Worm (Caenorhabditis elegans) whole organism, mixed stage, embryonic: Measurements from ENCODE around the gene R02F2.8.

ENCODE experiments used
- M03D4.4 ChIP-seq: sonication (generic microtip); optimal IDR thresholded peaks from 2 replicates; lab custom pipeline; 2017; ENCODE audit warnings: mild to moderate bottlenecking, missing genetic modification characterization, missing compliant biosample characterization
- blmp-1 ChIP-seq: fragments of 150-350 bp; optimal IDR thresholded peaks from 2 replicates; lab custom pipeline; 2014; ENCODE audit warnings: missing biosample characterization, missing genetic modification characterization
- ceh-39 ChIP-seq: fragments of 150-350 bp; optimal IDR thresholded peaks from 2 replicates; lab custom pipeline; 2014; ENCODE audit warnings: missing biosample characterization, missing genetic modification characterization
- ceh-43 ChIP-seq: fragments of 200-800 bp; sonication (Bioruptor generic); optimal IDR thresholded peaks from 2 replicates; lab custom pipeline; 2018; ENCODE audit warnings: mild to moderate bottlenecking, missing genetic modification characterization, moderate library complexity, missing compliant biosample characterization
- ces-1 ChIP-seq: fragments of 150-350 bp; optimal IDR thresholded peaks from 2 replicates; lab custom pipeline; 2014; ENCODE audit warnings: missing biosample characterization, missing genetic modification reagents, missing genetic modification characterization
- cnd-1 ChIP-seq: fragments of 200-800 bp; sonication (Bioruptor generic); optimal IDR thresholded peaks from 2 replicates; lab custom pipeline; 2018; ENCODE audit warnings: mild to moderate bottlenecking, missing genetic modification characterization, missing compliant biosample characterization
- drap-1 ChIP-seq: fragments of 200-800 bp; sonication (Bioruptor generic); optimal IDR thresholded peaks from 3 replicates; lab custom pipeline; 2018; ENCODE audit warnings: mild to moderate bottlenecking, missing genetic modification characterization, missing compliant biosample characterization
- flh-1 ChIP-seq: fragments of 200-800 bp; sonication (Bioruptor generic); optimal IDR thresholded peaks from 2 replicates; lab custom pipeline; 2018; ENCODE audit warnings: mild to moderate bottlenecking, missing genetic modification characterization, moderate library complexity, missing compliant biosample characterization
- ham-2 ChIP-seq: fragments of 200-800 bp; sonication (Bioruptor generic); optimal IDR thresholded peaks from 2 replicates; lab custom pipeline; 2018; ENCODE audit warnings: mild to moderate bottlenecking, missing genetic modification characterization, missing compliant biosample characterization
- hlh-1 ChIP-seq: fragments of 150-350 bp; optimal IDR thresholded peaks from 2 replicates; lab custom pipeline; 2014; ENCODE audit warnings: missing biosample characterization, missing genetic modification reagents, missing genetic modification characterization
- lin-13 ChIP-seq: fragments of 150-350 bp; optimal IDR thresholded peaks from 2 replicates; lab custom pipeline; 2014; ENCODE audit warnings: missing biosample characterization, missing genetic modification characterization
- lin-32 ChIP-seq: fragments of 200-800 bp; sonication (Bioruptor generic); optimal IDR thresholded peaks from 2 replicates; lab custom pipeline; 2018; ENCODE audit warnings: mild to moderate bottlenecking, missing genetic modification characterization, missing compliant biosample characterization
- lsy-2 ChIP-seq: fragments of 150-350 bp; optimal IDR thresholded peaks from 2 replicates; lab custom pipeline; 2014; ENCODE audit warnings: missing biosample characterization, missing genetic modification characterization
- mep-1 ChIP-seq: fragments of 150-350 bp; optimal IDR thresholded peaks from 2 replicates; lab custom pipeline; 2017; ENCODE audit warnings: missing biosample characterization, missing genetic modification reagents, missing genetic modification characterization, inconsistent platforms
- nhr-2 ChIP-seq: fragments of 150-350 bp; optimal IDR thresholded peaks from 2 replicates; lab custom pipeline; 2014; ENCODE audit warnings: missing biosample characterization, missing genetic modification characterization
- nhr-237 ChIP-seq: fragments of 150-350 bp; optimal IDR thresholded peaks from 2 replicates; lab custom pipeline; 2014; ENCODE audit warnings: missing biosample characterization, missing genetic modification characterization
- nhr-28 ChIP-seq: fragments of 150-350 bp; optimal IDR thresholded peaks from 2 replicates; lab custom pipeline; 2014; ENCODE audit warnings: missing biosample characterization, missing genetic modification characterization
- nhr-76 ChIP-seq: sonication (generic microtip); optimal IDR thresholded peaks from 2 replicates; lab custom pipeline; 2017; ENCODE audit warnings: missing biosample characterization, missing genetic modification characterization
- sem-2 ChIP-seq: fragments of 200-800 bp; sonication (Bioruptor generic); optimal IDR thresholded peaks from 2 replicates; lab custom pipeline; 2018; ENCODE audit warnings: mild to moderate bottlenecking, missing genetic modification characterization, missing compliant biosample characterization
- snpc-4 ChIP-seq: fragments of 150-350 bp; optimal IDR thresholded peaks from 2 replicates; lab custom pipeline; 2014; ENCODE audit warnings: missing biosample characterization, missing genetic modification characterization
- unc-120 ChIP-seq: sonication (generic microtip); optimal IDR thresholded peaks from 2 replicates; lab custom pipeline; 2017; ENCODE audit warnings: missing genetic modification characterization, missing compliant biosample characterization; ENCODE audit not compliant: poor library complexity, severe bottlenecking
- unc-39 ChIP-seq: fragments of 150-350 bp; optimal IDR thresholded peaks from 2 replicates; lab custom pipeline; 2014; ENCODE audit warnings: missing biosample characterization, missing genetic modification characterization
- unc-62 ChIP-seq: fragments of 150-350 bp; optimal IDR thresholded peaks from 2 replicates; lab custom pipeline; 2014; ENCODE audit warnings: missing biosample characterization, missing genetic modification reagents, missing genetic modification characterization
- zip-8 ChIP-seq: fragments of 150-350 bp; optimal IDR thresholded peaks from 2 replicates; lab custom pipeline; 2014; ENCODE audit warnings: missing biosample characterization, missing genetic modification characterization
- ztf-11 ChIP-seq: fragments of 150-350 bp; optimal IDR thresholded peaks from 2 replicates; lab custom pipeline; 2014; ENCODE audit warnings: missing biosample characterization, missing genetic modification characterization

R02F2.8 gene

DNA sequence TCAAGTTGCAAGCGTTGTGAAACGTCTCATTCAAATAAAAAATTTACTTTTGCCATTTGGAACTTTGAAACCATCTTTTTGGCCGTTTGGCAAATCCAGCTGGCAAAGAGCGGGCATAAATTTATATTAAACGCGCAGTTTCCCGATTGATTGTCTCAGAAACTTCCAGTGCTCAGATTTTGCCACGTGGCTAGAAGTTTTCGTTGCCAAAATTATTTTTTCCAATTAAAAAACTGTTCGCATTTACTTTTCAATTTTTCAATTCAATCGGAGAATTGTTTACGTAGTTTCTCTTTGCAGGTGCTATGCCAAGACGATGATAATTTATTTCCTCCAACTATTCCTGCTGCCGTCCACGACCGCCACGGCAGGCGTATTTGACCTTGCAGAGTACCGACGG lies 41.8 kb downstream of the R02F2.8 start, which contains the start of gene F48E8.4:
F48E8.4 (plus strand) TSS at position 301 of the 400 bp plus-strand sequence.
- TF ChIP-seq unc-39 (no peak), lin-32 (no peak), flh-1 (GFP tag; lab: Kevin White, UChicago) (no peak), snpc-4 (tag; lab: Kevin White, UChicago) (no peak), blmp-1 (tag; lab: Kevin White, UChicago) (no peak), zip-8 (tag; lab: Kevin White, UChicago) (no peak), drap-1 (GFP tag; lab: Kevin White, UChicago) (no peak), ztf-11 (tag; lab: Kevin White, UChicago) (no peak), cnd-1 (no peak), nhr-76 (tag; lab: Kevin White, UChicago) (no peak), unc-120 (tag; lab: Kevin White, UChicago) (no peak), nhr-28 (no peak)
- TF ChIP-seq, all 35 proteins: peak for 0

DNA sequence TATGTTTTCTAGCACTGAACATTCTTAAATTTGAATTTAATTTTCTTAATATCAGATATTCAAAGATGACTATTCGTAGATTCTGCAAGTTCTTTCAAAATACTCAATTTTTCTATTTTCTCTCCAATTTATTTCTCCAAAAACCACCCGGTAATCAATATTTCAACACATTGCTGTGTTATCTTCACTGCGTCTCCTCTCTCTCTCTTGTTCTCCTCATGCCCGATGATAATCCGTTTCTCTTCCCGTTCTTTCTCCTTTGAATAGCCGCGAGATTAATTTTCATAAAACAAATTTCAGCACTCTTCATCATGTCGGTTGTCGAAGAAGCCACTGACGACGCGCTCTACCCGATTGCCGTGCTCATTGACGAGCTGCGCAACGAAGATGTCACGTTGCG lies 44.6 kb downstream of the R02F2.8 start, which contains the start of gene paa-1:
paa-1 (plus strand) TSS at position 301 of the 400 bp plus-strand sequence.
- no peak for TF ChIP-seq lsy-2 (tag; lab: Kevin White, UChicago)
- TF ChIP-seq unc-39: no peak
- TF ChIP-seq ceh-43 (GFP tag; lab: Kevin White, UChicago): no peak
- TF ChIP-seq nhr-2 (tag; lab: Kevin White, UChicago): no peak
- no peak for TF ChIP-seq unc-120 (tag; lab: Kevin White, UChicago)
- no peak for TF ChIP-seq lin-32
- TF ChIP-seq ces-1: no peak
- TF ChIP-seq flh-1 (GFP tag; lab: Kevin White, UChicago): no peak
- no peak for TF ChIP-seq lin-13
- TF ChIP-seq mep-1: no peak
- TF ChIP-seq drap-1 (GFP tag; lab: Kevin White, UChicago): no peak
- no peak for TF ChIP-seq M03D4.4 (tag; lab: Kevin White, UChicago)
- TF ChIP-seq ham-2 (GFP tag; lab: Kevin White, UChicago): no peak
- no peak for TF ChIP-seq ceh-39

DNA sequence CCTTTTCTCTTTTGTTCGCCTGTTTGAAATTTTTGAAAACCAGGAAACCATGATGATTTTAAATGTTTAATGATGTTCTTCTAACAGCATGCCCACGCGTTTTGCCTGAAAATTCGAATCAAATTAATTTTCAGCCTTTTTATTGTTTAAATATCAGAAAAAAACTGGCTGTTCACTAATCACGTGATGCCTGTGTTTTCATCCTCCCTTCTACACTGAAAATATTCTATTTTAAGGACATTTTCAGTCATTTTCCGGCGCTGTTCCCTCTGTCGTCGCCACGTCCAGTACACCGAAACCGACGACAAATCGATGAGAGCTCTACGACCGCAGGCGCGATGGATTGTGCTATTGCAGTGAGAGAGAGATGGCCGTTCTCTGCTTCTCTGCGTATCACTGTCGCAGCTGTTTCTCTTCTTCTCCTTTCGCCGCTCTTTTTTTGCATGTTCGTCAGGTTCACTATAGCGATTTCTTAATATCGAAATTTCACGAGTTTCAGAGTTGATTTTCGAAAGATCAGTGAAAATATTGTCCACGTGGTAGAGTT lies 45.2 kb downstream of the R02F2.8 start, which contains the start of gene F48E8.8:
F48E8.8 (minus strand) TSS at position 51 of the 547 bp plus-strand sequence.
- TF ChIP-seq ces-1: peak; percentile 30
- no peak for TF ChIP-seq unc-62 (GFP tag; lab: Kevin White, UChicago)
- TF ChIP-seq hlh-1 (tag; lab: Kevin White, UChicago): peak; percentile 87
- TF ChIP-seq lsy-2 (tag; lab: Kevin White, UChicago): peak; percentile 49
- TF ChIP-seq unc-120 (tag; lab: Kevin White, UChicago): peak; percentile 70
- TF ChIP-seq sem-2: no peak
- peak; percentile 28 for TF ChIP-seq mep-1
- TF ChIP-seq lin-13: peak; percentile 11
- TF ChIP-seq drap-1 (GFP tag; lab: Kevin White, UChicago): no peak
- TF ChIP-seq blmp-1 (tag; lab: Kevin White, UChicago): no peak
- TF ChIP-seq, all 35 proteins: peak for 6

DNA sequence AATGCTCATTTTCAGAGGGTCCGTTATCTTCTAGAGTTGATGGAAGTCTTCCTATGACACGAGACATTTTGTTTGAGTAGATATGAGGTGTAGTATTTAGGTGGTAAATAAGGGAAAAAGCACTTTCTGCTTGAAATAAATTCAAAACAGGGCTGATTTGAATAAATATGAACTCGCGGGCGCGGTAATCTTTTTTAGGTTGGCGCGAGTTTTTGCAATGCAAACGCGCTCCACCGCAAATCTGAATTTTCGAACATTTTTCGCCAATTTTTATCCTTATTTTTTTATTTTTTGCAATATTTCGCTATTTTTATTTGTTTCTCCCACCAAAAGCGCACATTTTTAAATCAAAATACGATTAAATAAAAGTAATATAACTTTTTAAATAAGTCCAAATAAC lies 46.9 kb downstream of the R02F2.8 start, which contains the start of gene skpt-1:
skpt-1 (minus strand) TSS at position 219 of the 400 bp plus-strand sequence.
- TF ChIP-seq nhr-237 (tag; lab: Kevin White, UChicago) (peak; percentile 16), lsy-2 (tag; lab: Kevin White, UChicago) (peak; percentile 63), mep-1 (peak; percentile 59), ces-1 (peak; percentile 35), lin-32 (no peak)
